Fruit fly (Drosophila melanogaster): ENCODE results near the gene Eig71Ek.

dm6 chr3L:15672800-15673199, 11.8 kb downstream of the Eig71Ek start:
- TF ChIP-seq CG8478 (optimal IDR thresholded peaks at IDR 0.05): no peak
- no peak for TF ChIP-seq CTCF (optimal IDR thresholded peaks at IDR 0.05)
